Fruit fly (Drosophila melanogaster) whole organism, embryonic: ENCODE data around the gene RhoGEF4.

Experiments used
- CG10321 ChIP-seq: fragments of 200-800 bp; sonication (Bioruptor generic); IDR thresholded peaks from 2 replicates; pipeline ENCODE4 v1.3.6; 2022; ENCODE audit warnings: missing biosample characterization, missing genetic modification characterization
- CG11560 ChIP-seq: fragments of 200-800 bp; sonication (Bioruptor generic); IDR thresholded peaks from 3 replicates; pipeline ENCODE4 v1.3.6; 2022; ENCODE audit warnings: missing biosample characterization, missing genetic modification characterization
- CG12391 ChIP-seq: fragments of 200-800 bp; sonication (Bioruptor generic); optimal IDR thresholded peaks from 3 replicates; lab custom pipeline; 2018; ENCODE audit warnings: missing biosample characterization, mild to moderate bottlenecking, missing genetic modification characterization, moderate library complexity
- CG16779 ChIP-seq: fragments of 200-800 bp; sonication (Bioruptor generic); IDR thresholded peaks from 2 replicates; pipeline ENCODE4 v1.3.6; 2022; ENCODE audit warnings: missing biosample characterization, missing genetic modification characterization
- CG16813 ChIP-seq: fragments of 200-800 bp; sonication (Bioruptor generic); IDR thresholded peaks from 3 replicates; pipeline ENCODE4 v1.3.6; 2022; ENCODE audit warnings: missing biosample characterization, missing genetic modification characterization; ENCODE audit not compliant: partially characterized antibody
- CG18619 ChIP-seq: fragments of 200-800 bp; sonication (Bioruptor generic); optimal IDR thresholded peaks from 3 replicates; lab custom pipeline; 2017; ENCODE audit warnings: missing biosample characterization, mild to moderate bottlenecking, missing genetic modification characterization
- CG2199 ChIP-seq: fragments of 200-800 bp; sonication (Bioruptor generic); IDR thresholded peaks from 3 replicates; pipeline ENCODE4 v1.3.6; 2022; ENCODE audit warnings: missing biosample characterization, missing genetic modification characterization
- CG2202 ChIP-seq: fragments of 200-800 bp; sonication (Bioruptor generic); optimal IDR thresholded peaks from 2 replicates; lab custom pipeline; 2018; ENCODE audit warnings: missing biosample characterization, mild to moderate bottlenecking, missing genetic modification characterization
- CG2875 ChIP-seq: fragments of 200-800 bp; sonication (Bioruptor generic); optimal IDR thresholded peaks from 2 replicates; lab custom pipeline; 2017; ENCODE audit warnings: missing biosample characterization, mild to moderate bottlenecking, missing genetic modification characterization, missing genetic modification reagents
- CG34422 ChIP-seq: fragments of 200-800 bp; sonication (Bioruptor generic); IDR thresholded peaks from 3 replicates; pipeline ENCODE4 v1.3.6; 2022; ENCODE audit warnings: missing biosample characterization, missing genetic modification characterization
- CG3838 ChIP-seq: fragments of 200-800 bp; sonication (Bioruptor generic); optimal IDR thresholded peaks from 3 replicates; lab custom pipeline; 2016; ENCODE audit warnings: missing biosample characterization, missing genetic modification characterization
- CG7786 ChIP-seq: fragments of 200-800 bp; sonication (Bioruptor generic); optimal IDR thresholded peaks from 2 replicates; lab custom pipeline; 2016; ENCODE audit warnings: missing biosample characterization, missing genetic modification characterization
- CG9215 ChIP-seq: fragments of 200-800 bp; sonication (Bioruptor generic); IDR thresholded peaks from 2 replicates; pipeline ENCODE4 v1.3.6; 2022; ENCODE audit warnings: missing biosample characterization, missing genetic modification characterization
- D ChIP-seq, 2 experiments: fragments of 200-800 bp in 1 of 2; fragments of >200 bp in 1 of 2; sonication (Bioruptor generic) in 1 of 2; optimal IDR thresholded peaks; 2 replicates in 1 of 2; 3 replicates in 1 of 2; lab custom pipeline; 2017; ENCODE audit warnings: mild to moderate bottlenecking in 1 of 2, missing biosample characterization in 1 of 2, missing genetic modification characterization in 1 of 2, missing genetic modification reagents in 1 of 2
- Dip3 ChIP-seq: fragments of 200-800 bp; sonication (Bioruptor generic); optimal IDR thresholded peaks from 3 replicates; lab custom pipeline; 2016; ENCODE audit warnings: missing biosample characterization, missing genetic modification characterization
- E2f1 ChIP-seq: fragments of 200-800 bp; sonication (Bioruptor generic); IDR thresholded peaks from 2 replicates; pipeline ENCODE4 v1.3.6; 2022; ENCODE audit warnings: missing biosample characterization, missing genetic modification characterization
- Fer3 ChIP-seq: fragments of 200-800 bp; sonication (Bioruptor generic); optimal IDR thresholded peaks from 2 replicates; lab custom pipeline; 2018; ENCODE audit warnings: missing biosample characterization, mild to moderate bottlenecking, missing genetic modification characterization, moderate library complexity
- PHDP ChIP-seq: fragments of 200-800 bp; sonication (Bioruptor generic); optimal IDR thresholded peaks from 3 replicates; lab custom pipeline; 2018; ENCODE audit warnings: missing biosample characterization, mild to moderate bottlenecking, missing genetic modification characterization, moderate library complexity
- Rfx ChIP-seq: fragments of 200-800 bp; sonication (Bioruptor generic); IDR thresholded peaks from 2 replicates; pipeline ENCODE4 v1.3.6; 2022; ENCODE audit warnings: missing biosample characterization, missing genetic modification characterization
- Ssrp ChIP-seq: fragments of 200-800 bp; sonication (Bioruptor generic); optimal IDR thresholded peaks from 2 replicates; lab custom pipeline; 2018; ENCODE audit warnings: missing biosample characterization, mild to moderate bottlenecking, missing genetic modification characterization, moderate library complexity
- Trl ChIP-seq, 3 experiments: fragments of >200 bp in 2 of 3; fragments of 200-800 bp in 1 of 3; sonication (Bioruptor generic) in 1 of 3; optimal IDR thresholded peaks; 2 replicates in 1 of 3; 3 replicates in 2 of 3; lab custom pipeline; 2016 to 2017; ENCODE audit warnings: missing biosample characterization in 1 of 3, missing genetic modification characterization in 1 of 3
- br ChIP-seq: fragments of >200 bp; optimal IDR thresholded peaks from 2 replicates; lab custom pipeline; 2017
- cas ChIP-seq: fragments of 200-800 bp; sonication (Bioruptor generic); IDR thresholded peaks from 2 replicates; pipeline ENCODE4 v1.3.6; 2022; ENCODE audit warnings: missing biosample characterization, missing genetic modification characterization
- caup ChIP-seq: fragments of 200-800 bp; sonication (Bioruptor generic); optimal IDR thresholded peaks from 3 replicates; lab custom pipeline; 2017; ENCODE audit warnings: missing biosample characterization, mild to moderate bottlenecking, missing genetic modification characterization, moderate library complexity; ENCODE audit not compliant: severe bottlenecking
- dati ChIP-seq: fragments of 200-800 bp; sonication (Bioruptor generic); IDR thresholded peaks from 2 replicates; pipeline ENCODE4 v1.3.6; 2022; ENCODE audit warnings: missing biosample characterization, missing genetic modification characterization
- dmrt11E ChIP-seq: fragments of 200-800 bp; sonication (Bioruptor generic); optimal IDR thresholded peaks from 3 replicates; lab custom pipeline; 2018; ENCODE audit warnings: missing biosample characterization, mild to moderate bottlenecking, missing genetic modification characterization, moderate library complexity
- ewg ChIP-seq: fragments of 200-800 bp; sonication (Bioruptor generic); optimal IDR thresholded peaks from 3 replicates; lab custom pipeline; 2017; ENCODE audit warnings: mild to moderate bottlenecking, missing biosample characterization, missing genetic modification reagents, missing genetic modification characterization
- gsb ChIP-seq: fragments of 200-800 bp; sonication (Bioruptor generic); IDR thresholded peaks from 2 replicates; pipeline ENCODE4 v1.3.6; 2022; ENCODE audit warnings: missing biosample characterization, missing genetic modification characterization
- jumu ChIP-seq: fragments of 200-800 bp; sonication (Bioruptor generic); optimal IDR thresholded peaks from 3 replicates; lab custom pipeline; 2016; ENCODE audit warnings: missing biosample characterization, missing genetic modification characterization
- klu ChIP-seq: fragments of 200-800 bp; sonication (Bioruptor generic); IDR thresholded peaks from 2 replicates; pipeline ENCODE4 v1.3.6; 2022; ENCODE audit warnings: missing biosample characterization, missing genetic modification characterization
- knrl ChIP-seq: fragments of 200-800 bp; sonication (Bioruptor generic); IDR thresholded peaks from 3 replicates; pipeline ENCODE4 v1.3.6; 2022; ENCODE audit warnings: missing biosample characterization, missing genetic modification characterization; ENCODE audit not compliant: partially characterized antibody
- nmo ChIP-seq: fragments of 200-800 bp; sonication (Bioruptor generic); optimal IDR thresholded peaks from 2 replicates; lab custom pipeline; 2018; ENCODE audit warnings: missing biosample characterization, mild to moderate bottlenecking, missing genetic modification characterization, moderate library complexity
- odd ChIP-seq: fragments of 200-800 bp; sonication (Bioruptor generic); optimal IDR thresholded peaks from 2 replicates; lab custom pipeline; 2017; ENCODE audit warnings: missing biosample characterization, mild to moderate bottlenecking, missing genetic modification characterization
- ranshi ChIP-seq: fragments of 200-800 bp; sonication (Bioruptor generic); IDR thresholded peaks from 2 replicates; pipeline ENCODE4 v1.3.6; 2022; ENCODE audit warnings: missing biosample characterization, missing genetic modification characterization
- ro ChIP-seq: fragments of 200-800 bp; sonication (Bioruptor generic); IDR thresholded peaks from 2 replicates; pipeline ENCODE4 v1.3.6; 2022; ENCODE audit warnings: missing biosample characterization, missing genetic modification characterization
- sc ChIP-seq, 3 experiments: fragments of >200 bp in 2 of 3; fragments of 200-800 bp in 1 of 3; sonication (Bioruptor generic) in 1 of 3; optimal IDR thresholded peaks; 2 replicates in 2 of 3; 3 replicates in 1 of 3; lab custom pipeline; 2017; ENCODE audit warnings: mild to moderate bottlenecking in 1 of 3, missing biosample characterization in 1 of 3, missing genetic modification characterization in 1 of 3, missing genetic modification reagents in 1 of 3
- sim ChIP-seq: fragments of 200-800 bp; sonication (Bioruptor generic); IDR thresholded peaks from 2 replicates; pipeline ENCODE4 v1.3.6; 2022; ENCODE audit warnings: missing biosample characterization, missing genetic modification characterization
- sisA ChIP-seq: fragments of 200-800 bp; sonication (Bioruptor generic); IDR thresholded peaks from 2 replicates; pipeline ENCODE4 v1.3.6; 2022; ENCODE audit warnings: missing biosample characterization, missing genetic modification characterization
- tgo ChIP-seq: fragments of 200-800 bp; sonication (Bioruptor generic); IDR thresholded peaks from 3 replicates; pipeline ENCODE4 v1.3.6; 2022; ENCODE audit warnings: missing biosample characterization, missing genetic modification characterization
- tup ChIP-seq: fragments of 200-800 bp; sonication (Bioruptor generic); optimal IDR thresholded peaks from 2 replicates; lab custom pipeline; 2016; ENCODE audit warnings: missing biosample characterization, mild to moderate bottlenecking, missing genetic modification characterization, moderate library complexity

RhoGEF4 gene

dm6 chr3L:7371290-7371689 lies 48.1 kb upstream of the RhoGEF4 start (continued):
- TF ChIP-seq sim (GFP tag; lab: Robert Waterston, UW), result no peak
- no peak for TF ChIP-seq sc (optimal IDR thresholded peaks at IDR 0.05; lab: Kevin White, UChicago)
- no peak for TF ChIP-seq sc (GFP tag; optimal IDR thresholded peaks at IDR 0.05; lab: Kevin White, UChicago)
- no peak for TF ChIP-seq CG11560 (tag; lab: Robert Waterston, UW)
- TF ChIP-seq br (lab: Kevin White, UChicago), result no peak
- TF ChIP-seq E2f1, result no peak
- no peak for TF ChIP-seq dati (GFP tag; lab: Robert Waterston, UW)
- no peak for TF ChIP-seq CG9215 (GFP tag; lab: Robert Waterston, UW)
- no peak for TF ChIP-seq CG16813
- TF ChIP-seq Dip3, result no peak
- TF ChIP-seq CG2202 (tag; lab: Kevin White, UChicago), result no peak
- no peak for TF ChIP-seq D (optimal IDR thresholded peaks at IDR 0.05; lab: Kevin White, UChicago)
- no peak for TF ChIP-seq D (GFP tag; optimal IDR thresholded peaks at IDR 0.05; lab: Kevin White, UChicago)
- TF ChIP-seq CG12391 (tag; lab: Kevin White, UChicago), result no peak
- TF ChIP-seq CG2875 (GFP tag; lab: Kevin White, UChicago), result no peak
- no peak for TF ChIP-seq Rfx
- no peak for TF ChIP-seq tgo (GFP tag; lab: Robert Waterston, UW)
- TF ChIP-seq jumu (GFP tag; lab: Kevin White, UChicago), result no peak
- TF ChIP-seq CG10321 (GFP tag; lab: Robert Waterston, UW), result 0 out of 2 replicates have a peak, but pooled peaks have one; percentile 10
- no peak for TF ChIP-seq knrl (GFP tag; lab: Robert Waterston, UW)
- no peak for TF ChIP-seq CG3838
- no peak for TF ChIP-seq odd (GFP tag; lab: Kevin White, UChicago)
- TF ChIP-seq dmrt11E (tag; lab: Kevin White, UChicago), result no peak
- TF ChIP-seq cas (GFP tag; lab: Robert Waterston, UW), result no peak
- TF ChIP-seq sisA (GFP tag; lab: Robert Waterston, UW), result no peak
- no peak for TF ChIP-seq Trl (optimal IDR thresholded peaks at IDR 0.05; lab: Kevin White, UChicago)
- no peak for TF ChIP-seq Trl (GFP tag; optimal IDR thresholded peaks at IDR 0.05; lab: Kevin White, UChicago)
- TF ChIP-seq nmo (GFP tag; lab: Kevin White, UChicago), result no peak
- TF ChIP-seq ewg (GFP tag; lab: Kevin White, UChicago), result no peak
- no peak for TF ChIP-seq ro (GFP tag; lab: Robert Waterston, UW)
- no peak for TF ChIP-seq CG7786 (GFP tag; lab: Kevin White, UChicago)
- TF ChIP-seq caup (GFP tag; lab: Kevin White, UChicago), result no peak
- TF ChIP-seq ranshi, result no peak
- no peak for TF ChIP-seq gsb
- 0 out of 3 replicates have a peak, but pooled peaks have one; percentile 22 for TF ChIP-seq CG2199
- TF ChIP-seq CG34422 (GFP tag; lab: Robert Waterston, UW), result no peak
- TF ChIP-seq CG16779 (GFP tag; lab: Robert Waterston, UW), result no peak
- no peak for TF ChIP-seq PHDP (tag; lab: Kevin White, UChicago)
- no peak for TF ChIP-seq CG18619 (GFP tag; lab: Kevin White, UChicago)
- no peak for TF ChIP-seq tup (GFP tag; lab: Kevin White, UChicago)
- no peak for TF ChIP-seq Fer3 (tag; lab: Kevin White, UChicago)
- no peak for TF ChIP-seq Ssrp (tag; lab: Kevin White, UChicago)
- no peak for TF ChIP-seq klu
